Fruit fly (Drosophila melanogaster) whole organism, embryonic: Measurements from ENCODE around the gene CG42554.

ENCODE experiments used
- Ada2b ChIP-seq: fragments of 200-800 bp; sonication (Bioruptor generic); IDR thresholded peaks from 2 replicates; pipeline ENCODE4 v1.3.6; 2022; ENCODE audit warnings: missing biosample characterization, missing genetic modification characterization
- Atf6 ChIP-seq: fragments of 200-800 bp; sonication (Bioruptor generic); IDR thresholded peaks from 2 replicates; pipeline ENCODE4 v1.3.6; 2022; ENCODE audit warnings: missing biosample characterization, missing genetic modification characterization
- BEAF-32 ChIP-seq: fragments of 200-800 bp; sonication (Bioruptor generic); optimal IDR thresholded peaks from 3 replicates; lab custom pipeline; 2017; ENCODE audit warnings: missing biosample characterization, missing genetic modification characterization, mild to moderate bottlenecking, moderate library complexity, missing genetic modification reagents
- CG10147 ChIP-seq: fragments of 200-800 bp; sonication (Bioruptor generic); optimal IDR thresholded peaks from 2 replicates; lab custom pipeline; 2019; ENCODE audit warnings: missing biosample characterization, mild to moderate bottlenecking, missing genetic modification characterization, moderate library complexity
- CG10321 ChIP-seq: fragments of 200-800 bp; sonication (Bioruptor generic); IDR thresholded peaks from 2 replicates; pipeline ENCODE4 v1.3.6; 2022; ENCODE audit warnings: missing biosample characterization, missing genetic modification characterization
- CG12071 ChIP-seq: fragments of 200-800 bp; sonication (Bioruptor generic); optimal IDR thresholded peaks from 3 replicates; lab custom pipeline; 2018; ENCODE audit warnings: missing biosample characterization, mild to moderate bottlenecking, missing genetic modification characterization
- CG13287 ChIP-seq: fragments of 200-800 bp; sonication (Bioruptor generic); IDR thresholded peaks from 2 replicates; pipeline ENCODE4 v1.3.6; 2022; ENCODE audit warnings: missing biosample characterization, missing genetic modification characterization; ENCODE audit not compliant: partially characterized antibody
- CG15073 ChIP-seq: fragments of 200-800 bp; sonication (Bioruptor generic); optimal IDR thresholded peaks from 2 replicates; lab custom pipeline; 2016; ENCODE audit warnings: missing biosample characterization, missing genetic modification characterization
- CG16863 ChIP-seq: fragments of 200-800 bp; sonication (Bioruptor generic); optimal IDR thresholded peaks from 3 replicates; lab custom pipeline; 2016; ENCODE audit warnings: missing biosample characterization, missing genetic modification characterization
- CG2202 ChIP-seq: fragments of 200-800 bp; sonication (Bioruptor generic); optimal IDR thresholded peaks from 2 replicates; lab custom pipeline; 2018; ENCODE audit warnings: missing biosample characterization, mild to moderate bottlenecking, missing genetic modification characterization
- CG3163 ChIP-seq: fragments of 200-800 bp; sonication (Bioruptor generic); optimal IDR thresholded peaks from 3 replicates; lab custom pipeline; 2016; ENCODE audit warnings: missing biosample characterization, missing genetic modification characterization
- CG33557 ChIP-seq: fragments of 200-800 bp; sonication (Bioruptor generic); optimal IDR thresholded peaks from 2 replicates; lab custom pipeline; 2019; ENCODE audit warnings: missing biosample characterization, mild to moderate bottlenecking, missing genetic modification characterization, moderate library complexity
- CG34224 ChIP-seq: fragments of 200-800 bp; sonication (Bioruptor generic); IDR thresholded peaks from 3 replicates; pipeline ENCODE4 v1.3.6; 2022; ENCODE audit warnings: missing biosample characterization, missing genetic modification characterization; ENCODE audit not compliant: partially characterized antibody
- CG34376 ChIP-seq: fragments of 200-800 bp; sonication (Bioruptor generic); optimal IDR thresholded peaks from 2 replicates; lab custom pipeline; 2018; ENCODE audit warnings: missing biosample characterization, mild to moderate bottlenecking, missing genetic modification characterization
- CG42726 ChIP-seq: fragments of 200-800 bp; sonication (Bioruptor generic); IDR thresholded peaks from 2 replicates; pipeline ENCODE4 v1.3.6; 2022; ENCODE audit warnings: missing biosample characterization, missing genetic modification characterization; ENCODE audit not compliant: partially characterized antibody
- CG4404 ChIP-seq: fragments of 200-800 bp; sonication (Bioruptor generic); IDR thresholded peaks from 2 replicates; pipeline ENCODE4 v1.3.6; 2022; ENCODE audit warnings: missing biosample characterization, missing genetic modification characterization
- CG4617 ChIP-seq: fragments of 200-800 bp; sonication (Bioruptor generic); optimal IDR thresholded peaks from 3 replicates; lab custom pipeline; 2016; ENCODE audit warnings: missing biosample characterization, missing genetic modification characterization, borderline replicate concordance
- CG6175 ChIP-seq: fragments of 200-800 bp; sonication (Bioruptor generic); IDR thresholded peaks from 3 replicates; pipeline ENCODE4 v1.3.6; 2022; ENCODE audit warnings: missing biosample characterization, missing genetic modification characterization
- CG7556 ChIP-seq: fragments of 200-800 bp; sonication (Bioruptor generic); optimal IDR thresholded peaks from 2 replicates; lab custom pipeline; 2017; ENCODE audit warnings: missing biosample characterization, mild to moderate bottlenecking, missing genetic modification characterization
- CG8924 ChIP-seq: fragments of 200-800 bp; optimal IDR thresholded peaks from 3 replicates; lab custom pipeline; 2019; ENCODE audit warnings: missing biosample characterization, mild to moderate bottlenecking, missing genetic modification characterization, moderate library complexity
- CG8944 ChIP-seq: fragments of 200-800 bp; sonication (Bioruptor generic); optimal IDR thresholded peaks from 3 replicates; lab custom pipeline; 2016; ENCODE audit warnings: missing biosample characterization, missing genetic modification characterization
- CkIIα-i1 ChIP-seq: fragments of 200-800 bp; sonication (Bioruptor generic); IDR thresholded peaks from 2 replicates; pipeline ENCODE4 v1.3.6; 2022; ENCODE audit warnings: missing biosample characterization, missing genetic modification characterization
- Dp ChIP-seq: fragments of 200-800 bp; sonication (Bioruptor generic); optimal IDR thresholded peaks from 2 replicates; lab custom pipeline; 2018; ENCODE audit warnings: missing biosample characterization, mild to moderate bottlenecking, missing genetic modification characterization, moderate library complexity
- GATAe ChIP-seq: fragments of 200-800 bp; sonication (Bioruptor generic); conservative IDR thresholded peaks from 2 replicates; pipeline ENCODE4 v1.3.6; 2022; ENCODE audit warnings: missing biosample characterization, missing genetic modification characterization
- Mes4 ChIP-seq: fragments of 200-800 bp; sonication (Bioruptor generic); optimal IDR thresholded peaks from 2 replicates; lab custom pipeline; 2016; ENCODE audit warnings: missing biosample characterization, missing genetic modification characterization
- NC2β ChIP-seq: fragments of 200-800 bp; sonication (Bioruptor generic); optimal IDR thresholded peaks from 2 replicates; lab custom pipeline; 2016; ENCODE audit warnings: missing biosample characterization, missing genetic modification characterization
- NFAT ChIP-seq: fragments of 200-800 bp; sonication (Bioruptor generic); IDR thresholded peaks from 2 replicates; pipeline ENCODE4 v1.3.6; 2022; ENCODE audit warnings: missing biosample characterization, missing genetic modification characterization
- Pdp1 ChIP-seq, 2 experiments: fragments of 200-800 bp; sonication (Bioruptor generic); optimal IDR thresholded peaks; 3 replicates each; lab custom pipeline; 2016; ENCODE audit warnings: missing biosample characterization in 2 of 2, missing genetic modification characterization in 2 of 2, mild to moderate bottlenecking in 1 of 2, moderate library complexity in 1 of 2
- Poxn ChIP-seq: fragments of 200-800 bp; sonication (Bioruptor generic); IDR thresholded peaks from 2 replicates; pipeline ENCODE4 v1.3.6; 2022; ENCODE audit warnings: missing biosample characterization, missing genetic modification characterization
- Usf ChIP-seq: fragments of 200-800 bp; sonication (Bioruptor generic); optimal IDR thresholded peaks from 2 replicates; lab custom pipeline; 2017; ENCODE audit warnings: missing genotype, missing biosample characterization, missing genetic modification characterization
- abd-A ChIP-seq: fragments of 200-800 bp; sonication (Bioruptor generic); optimal IDR thresholded peaks from 3 replicates; lab custom pipeline; 2019; ENCODE audit warnings: missing biosample characterization, mild to moderate bottlenecking, missing genetic modification characterization, moderate library complexity
- amos ChIP-seq: fragments of 200-800 bp; sonication (Bioruptor generic); IDR thresholded peaks from 2 replicates; pipeline ENCODE4 v1.3.6; 2022; ENCODE audit warnings: missing biosample characterization, missing genetic modification characterization; ENCODE audit not compliant: partially characterized antibody
- cato ChIP-seq: fragments of 200-800 bp; sonication (Bioruptor generic); optimal IDR thresholded peaks from 2 replicates; lab custom pipeline; 2016; ENCODE audit warnings: missing biosample characterization, missing genetic modification characterization, borderline replicate concordance
- eve ChIP-seq, 2 experiments: fragments of >200 bp; optimal IDR thresholded peaks; 2 replicates each; lab custom pipeline; 2017; ENCODE audit warnings: missing biosample characterization in 2 of 2, missing genetic modification characterization in 2 of 2
- ftz-f1 ChIP-seq: fragments of 200-800 bp; sonication (Bioruptor generic); optimal IDR thresholded peaks from 2 replicates; lab custom pipeline; 2016; ENCODE audit warnings: missing biosample characterization, missing genetic modification characterization
- gcm ChIP-seq: fragments of 200-800 bp; sonication (Bioruptor generic); optimal IDR thresholded peaks from 2 replicates; lab custom pipeline; 2019; ENCODE audit warnings: missing biosample characterization, mild to moderate bottlenecking, missing genetic modification characterization, moderate library complexity
- gsb-n ChIP-seq: fragments of 200-800 bp; sonication (Bioruptor generic); optimal IDR thresholded peaks from 3 replicates; lab custom pipeline; 2018; ENCODE audit warnings: missing biosample characterization, mild to moderate bottlenecking, missing genetic modification characterization
- hbn ChIP-seq: fragments of 200-800 bp; sonication (Bioruptor generic); IDR thresholded peaks from 2 replicates; pipeline ENCODE4 v1.3.6; 2022; ENCODE audit warnings: missing biosample characterization, missing genetic modification characterization; ENCODE audit not compliant: partially characterized antibody
- jumu ChIP-seq: fragments of 200-800 bp; sonication (Bioruptor generic); optimal IDR thresholded peaks from 3 replicates; lab custom pipeline; 2016; ENCODE audit warnings: missing biosample characterization, missing genetic modification characterization
- kah ChIP-seq: fragments of 200-800 bp; sonication (Bioruptor generic); optimal IDR thresholded peaks from 2 replicates; lab custom pipeline; 2018; ENCODE audit warnings: missing biosample characterization, mild to moderate bottlenecking, missing genetic modification characterization
- luna ChIP-seq: fragments of 200-800 bp; sonication (Bioruptor generic); optimal IDR thresholded peaks from 2 replicates; lab custom pipeline; 2016; ENCODE audit warnings: missing biosample characterization, missing genetic modification characterization
- pros ChIP-seq: fragments of 200-800 bp; sonication (Bioruptor generic); optimal IDR thresholded peaks from 3 replicates; lab custom pipeline; 2019; ENCODE audit warnings: missing biosample characterization, mild to moderate bottlenecking, missing genetic modification characterization, moderate library complexity
- pzg ChIP-seq: fragments of 200-800 bp; sonication (Bioruptor generic); optimal IDR thresholded peaks from 3 replicates; lab custom pipeline; 2018; ENCODE audit warnings: missing biosample characterization, mild to moderate bottlenecking, missing genetic modification characterization, moderate library complexity
- sens-2 ChIP-seq: fragments of 200-800 bp; sonication (Bioruptor generic); IDR thresholded peaks from 2 replicates; pipeline ENCODE4 v1.3.6; 2022; ENCODE audit warnings: missing biosample characterization, missing genetic modification characterization
- sr ChIP-seq: fragments of 200-800 bp; sonication (Bioruptor generic); IDR thresholded peaks from 3 replicates; pipeline ENCODE4 v1.3.6; 2022; ENCODE audit warnings: missing biosample characterization, missing genetic modification characterization
- toy ChIP-seq: fragments of 200-800 bp; sonication (Bioruptor generic); IDR thresholded peaks from 2 replicates; pipeline ENCODE4 v1.3.6; 2022; ENCODE audit warnings: missing biosample characterization, missing genetic modification characterization
- twi ChIP-seq: fragments of 200-800 bp; optimal IDR thresholded peaks from 2 replicates; lab custom pipeline; 2019; ENCODE audit warnings: missing biosample characterization, mild to moderate bottlenecking, missing genetic modification characterization, moderate library complexity
- vfl ChIP-seq: fragments of 200-800 bp; sonication (Bioruptor generic); optimal IDR thresholded peaks from 2 replicates; lab custom pipeline; 2016; ENCODE audit warnings: missing biosample characterization, missing genetic modification characterization
- vvl ChIP-seq: fragments of 200-800 bp; sonication (Bioruptor generic); IDR thresholded peaks from 2 replicates; pipeline ENCODE4 v1.3.6; 2022; ENCODE audit warnings: missing biosample characterization, missing genetic modification characterization

Gene CG42554

dm6 chr3L:796926-797802, 38.3 kb upstream of the CG42554 start (continued):
- TF ChIP-seq cato (GFP tag; lab: Kevin White, UChicago), result no peak
- peak; percentile 85 for TF ChIP-seq abd-A
- no peak for TF ChIP-seq ftz-f1
- no peak for TF ChIP-seq GATAe (GFP tag; lab: Robert Waterston, UW)
- no peak for TF ChIP-seq CG8944 (GFP tag; lab: Kevin White, UChicago)
- no peak for TF ChIP-seq CkIIα-i1 (GFP tag; lab: Robert Waterston, UW)
- TF ChIP-seq CG33557 (GFP tag; lab: Kevin White, UChicago), result no peak
- no peak for TF ChIP-seq CG10321 (GFP tag; lab: Robert Waterston, UW)
- no peak for TF ChIP-seq sens-2 (GFP tag; lab: Robert Waterston, UW)
- TF ChIP-seq toy (GFP tag; lab: Robert Waterston, UW), result no peak
- no peak for TF ChIP-seq CG34224 (GFP tag; lab: Robert Waterston, UW)
- TF ChIP-seq CG4404, result 0 out of 2 replicates have a peak, but pooled peaks have one; percentile 13
- TF ChIP-seq CG2202 (tag; lab: Kevin White, UChicago), result no peak
- no peak for TF ChIP-seq Mes4
- TF ChIP-seq CG3163 (GFP tag; lab: Kevin White, UChicago), result no peak
- TF ChIP-seq CG8924 (tag; lab: Kevin White, UChicago), result peak; percentile 51
- no peak for TF ChIP-seq Poxn (GFP tag; lab: Robert Waterston, UW)
- TF ChIP-seq jumu (GFP tag; lab: Kevin White, UChicago), result no peak
- TF ChIP-seq twi, result no peak
- TF ChIP-seq CG12071, result peak; percentile 12
- TF ChIP-seq CG15073 (GFP tag; lab: Kevin White, UChicago), result no peak
- TF ChIP-seq sr (GFP tag; lab: Robert Waterston, UW), result no peak
- peak; percentile 10; the same call in 1 of the 2 replicates for TF ChIP-seq Atf6 (GFP tag; lab: Robert Waterston, UW)
- TF ChIP-seq CG6175 (GFP tag; lab: Robert Waterston, UW), result no peak
- no peak for TF ChIP-seq CG13287 (GFP tag; lab: Robert Waterston, UW)
- no peak for TF ChIP-seq Pdp1 (GFP tag; optimal IDR thresholded peaks at IDR 0.05; lab: Kevin White, UChicago)
- peak; percentile 39 for TF ChIP-seq gcm (GFP tag; lab: Kevin White, UChicago)
- TF ChIP-seq vfl, result no peak
- TF ChIP-seq CG10147 (GFP tag; lab: Kevin White, UChicago), result peak; percentile 69
- TF ChIP-seq CG42726 (GFP tag; lab: Robert Waterston, UW), result no peak
- TF ChIP-seq gsb-n (tag; lab: Kevin White, UChicago), result peak; percentile 54
- TF ChIP-seq BEAF-32 (GFP tag; lab: Kevin White, UChicago), result no peak
- no peak for TF ChIP-seq Dp
- no peak for TF ChIP-seq CG16863 (GFP tag; lab: Kevin White, UChicago)
- TF ChIP-seq hbn (GFP tag; lab: Robert Waterston, UW), result no peak
- TF ChIP-seq vvl (GFP tag; lab: Robert Waterston, UW), result peak; percentile 75
- TF ChIP-seq amos (GFP tag; lab: Robert Waterston, UW), result no peak
- TF ChIP-seq NFAT (GFP tag; lab: Robert Waterston, UW), result 0 out of 2 replicates have a peak, but pooled peaks have one; percentile 14
- TF ChIP-seq CG4617 (GFP tag; lab: Kevin White, UChicago), result no peak
- peak; percentile 68 for TF ChIP-seq CG7556 (GFP tag; lab: Kevin White, UChicago)
- peak; percentile 42 for TF ChIP-seq CG34376 (GFP tag; lab: Kevin White, UChicago)
- no peak for TF ChIP-seq NC2β (GFP tag; lab: Kevin White, UChicago)
- TF ChIP-seq eve (GFP tag; optimal IDR thresholded peaks at IDR 0.05; lab: Kevin White, UChicago), result no peak
- peak; percentile 81 for TF ChIP-seq Ada2b (GFP tag; lab: Robert Waterston, UW)
- TF ChIP-seq luna (GFP tag; lab: Kevin White, UChicago), result no peak
- peak; percentile 4 for TF ChIP-seq kah (GFP tag; lab: Kevin White, UChicago)
- no peak for TF ChIP-seq pzg
- peak; percentile 6 for TF ChIP-seq pros (GFP tag; lab: Kevin White, UChicago)
- no peak for TF ChIP-seq Usf (GFP tag; lab: Kevin White, UChicago)
